Worm (Caenorhabditis elegans) whole organism, L1 larva: Measurements from ENCODE around the gene air-1.

ENCODE experiments used
- C16A3.4 ChIP-seq: fragments of 150-350 bp; optimal IDR thresholded peaks from 2 replicates; lab custom pipeline; 2014; ENCODE audit warnings: missing biosample characterization, missing genetic modification characterization
- Y116A8C.19 ChIP-seq: sonication (generic microtip); optimal IDR thresholded peaks from 2 replicates; lab custom pipeline; 2016; ENCODE audit warnings: missing compliant biosample characterization, missing genetic modification characterization, borderline replicate concordance
- aly-2 ChIP-seq: fragments of 150-350 bp; optimal IDR thresholded peaks from 2 replicates; lab custom pipeline; 2014; ENCODE audit warnings: missing biosample characterization, missing genetic modification characterization
- ama-1 ChIP-seq: fragments of 150-350 bp; optimal IDR thresholded peaks from 2 replicates; lab custom pipeline; 2014
- blmp-1 ChIP-seq: fragments of 150-350 bp; optimal IDR thresholded peaks from 2 replicates; lab custom pipeline; 2014; ENCODE audit warnings: missing biosample characterization, missing genetic modification characterization
- ceh-82 ChIP-seq, 3 experiments: fragments of 150-350 bp in 1 of 3; sonication (generic microtip) in 2 of 3; optimal IDR thresholded peaks; 2 replicates each; lab custom pipeline; 2014 to 2017; ENCODE audit warnings: missing biosample characterization in 3 of 3, missing genetic modification characterization in 3 of 3
- ceh-88 ChIP-seq: fragments of 200-800 bp; sonication (Bioruptor generic); IDR thresholded peaks from 2 replicates; pipeline ENCODE4 v1.3.6; 2022; ENCODE audit warnings: missing genetic modification characterization, missing compliant biosample characterization
- ceh-90 ChIP-seq: sonication (generic microtip); optimal IDR thresholded peaks from 2 replicates; lab custom pipeline; 2016; ENCODE audit warnings: missing genetic modification characterization, missing compliant biosample characterization
- dpl-1 ChIP-seq, 3 experiments: fragments of 150-350 bp in 2 of 3; sonication (generic microtip) in 1 of 3; optimal IDR thresholded peaks; 2 replicates each; lab custom pipeline; 2014 to 2017; ENCODE audit warnings: missing biosample characterization in 3 of 3, missing genetic modification characterization in 3 of 3, missing genetic modification reagents in 3 of 3
- efl-1 ChIP-seq, 4 experiments: fragments of 150-350 bp; optimal IDR thresholded peaks in 3 of 4; peaks in 1 of 4; 1 replicate in 1 of 4; 2 replicates in 3 of 4; lab custom pipeline; 2014; ENCODE audit warnings: missing biosample characterization in 2 of 4, missing genetic modification characterization in 2 of 4, missing genetic modification reagents in 2 of 4
- efl-3 ChIP-seq: fragments of 200-800 bp; sonication (Bioruptor generic); optimal IDR thresholded peaks from 2 replicates; lab custom pipeline; 2018; ENCODE audit warnings: mild to moderate bottlenecking, missing genetic modification characterization, missing compliant biosample characterization
- egl-13 ChIP-seq: sonication (generic microtip); optimal IDR thresholded peaks from 2 replicates; lab custom pipeline; 2016; ENCODE audit warnings: missing genotype, missing genetic modification reagents, missing genetic modification characterization, missing compliant biosample characterization
- egl-27 ChIP-seq, 2 experiments: fragments of 150-350 bp in 1 of 2; sonication (generic microtip); optimal IDR thresholded peaks; 3 replicates each; lab custom pipeline; 2017 to 2018; ENCODE audit warnings: missing biosample characterization in 2 of 2, missing genetic modification characterization in 2 of 2, missing genetic modification reagents in 2 of 2
- fkh-8 ChIP-seq: sonication (generic microtip); optimal IDR thresholded peaks from 2 replicates; lab custom pipeline; 2016; ENCODE audit warnings: mild to moderate bottlenecking, missing genetic modification characterization, missing compliant biosample characterization
- fos-1 ChIP-seq: fragments of 150-350 bp; optimal IDR thresholded peaks from 2 replicates; lab custom pipeline; 2014; ENCODE audit warnings: missing biosample characterization, missing genetic modification characterization
- irx-1 ChIP-seq: sonication (generic microtip); optimal IDR thresholded peaks from 2 replicates; lab custom pipeline; 2016; ENCODE audit warnings: missing genetic modification characterization, missing compliant biosample characterization
- lin-14 ChIP-seq: fragments of 200-800 bp; sonication (Bioruptor generic); optimal IDR thresholded peaks from 2 replicates; lab custom pipeline; 2018; ENCODE audit warnings: mild to moderate bottlenecking, missing genetic modification characterization, moderate library complexity, missing compliant biosample characterization
- lin-39 ChIP-seq: fragments of 150-350 bp; optimal IDR thresholded peaks from 2 replicates; lab custom pipeline; 2014; ENCODE audit warnings: missing biosample characterization, missing genetic modification reagents, missing genetic modification characterization
- lsy-2 ChIP-seq, 2 experiments: fragments of 150-350 bp; optimal IDR thresholded peaks; 2 replicates each; lab custom pipeline; 2014; ENCODE audit warnings: missing biosample characterization in 2 of 2, missing genetic modification characterization in 2 of 2
- mab-9 ChIP-seq: fragments of 200-800 bp; sonication (Bioruptor generic); IDR thresholded peaks from 2 replicates; pipeline ENCODE4 v1.3.6; 2022; ENCODE audit warnings: missing genetic modification reagents, missing genetic modification characterization, missing compliant biosample characterization
- mdl-1 ChIP-seq, 2 experiments: fragments of 150-350 bp; optimal IDR thresholded peaks; 2 replicates each; lab custom pipeline; 2014 to 2017; ENCODE audit warnings: missing biosample characterization in 2 of 2, missing genetic modification characterization in 2 of 2, inconsistent platforms in 1 of 2
- nhr-12 ChIP-seq: sonication (generic microtip); optimal IDR thresholded peaks from 2 replicates; lab custom pipeline; 2017; ENCODE audit warnings: missing biosample characterization, missing genetic modification characterization
- nhr-19 ChIP-seq: fragments of 200-800 bp; sonication (Bioruptor generic); conservative IDR thresholded peaks from 2 replicates; pipeline ENCODE4 v1.3.6; 2022; ENCODE audit warnings: missing genetic modification characterization, missing compliant biosample characterization
- nhr-20 ChIP-seq: sonication (generic microtip); optimal IDR thresholded peaks from 2 replicates; lab custom pipeline; 2016; ENCODE audit warnings: mild to moderate bottlenecking, missing genetic modification characterization, missing compliant biosample characterization
- nhr-237 ChIP-seq: fragments of 150-350 bp; optimal IDR thresholded peaks from 2 replicates; lab custom pipeline; 2014; ENCODE audit warnings: missing biosample characterization, missing genetic modification characterization
- nhr-28 ChIP-seq: fragments of 150-350 bp; optimal IDR thresholded peaks from 2 replicates; lab custom pipeline; 2014; ENCODE audit warnings: missing biosample characterization, missing genetic modification characterization
- nhr-71 ChIP-seq: sonication (generic microtip); optimal IDR thresholded peaks from 2 replicates; lab custom pipeline; 2016; ENCODE audit warnings: mild to moderate bottlenecking, missing genetic modification characterization, moderate library complexity, missing compliant biosample characterization
- nhr-76 ChIP-seq: sonication (generic microtip); optimal IDR thresholded peaks from 2 replicates; lab custom pipeline; 2017; ENCODE audit warnings: missing biosample characterization, missing genetic modification characterization
- nhr-84 ChIP-seq: sonication (generic microtip); optimal IDR thresholded peaks from 2 replicates; lab custom pipeline; 2017; ENCODE audit warnings: missing biosample characterization, missing genetic modification characterization
- nhr-90 ChIP-seq: sonication (generic microtip); optimal IDR thresholded peaks from 2 replicates; lab custom pipeline; 2016; ENCODE audit warnings: mild to moderate bottlenecking, missing genetic modification characterization, missing compliant biosample characterization; ENCODE audit not compliant: poor library complexity
- pqm-1 ChIP-seq: sonication (generic microtip); optimal IDR thresholded peaks from 3 replicates; lab custom pipeline; 2017; ENCODE audit warnings: missing biosample characterization, missing genetic modification characterization
- skn-1 ChIP-seq: fragments of 150-350 bp; optimal IDR thresholded peaks from 2 replicates; lab custom pipeline; 2014; ENCODE audit warnings: missing biosample characterization, missing genetic modification characterization
- snpc-4 ChIP-seq: fragments of 150-350 bp; optimal IDR thresholded peaks from 2 replicates; lab custom pipeline; 2014; ENCODE audit warnings: missing biosample characterization, missing genetic modification characterization
- snu-23 ChIP-seq: sonication (generic microtip); optimal IDR thresholded peaks from 2 replicates; lab custom pipeline; 2016; ENCODE audit warnings: missing genetic modification characterization, missing compliant biosample characterization
- sox-4 ChIP-seq: sonication (generic microtip); optimal IDR thresholded peaks from 2 replicates; lab custom pipeline; 2016; ENCODE audit warnings: missing genetic modification characterization, missing compliant biosample characterization
- sptf-1 ChIP-seq: fragments of 150-350 bp; optimal IDR thresholded peaks from 2 replicates; lab custom pipeline; 2014; ENCODE audit warnings: missing biosample characterization, missing genetic modification characterization
- swsn-7 ChIP-seq: sonication (generic microtip); optimal IDR thresholded peaks from 2 replicates; lab custom pipeline; 2016; ENCODE audit warnings: missing genetic modification characterization, missing compliant biosample characterization
- tbx-2 ChIP-seq: sonication (generic microtip); optimal IDR thresholded peaks from 2 replicates; lab custom pipeline; 2016; ENCODE audit warnings: missing genetic modification characterization, missing compliant biosample characterization
- tlp-1 ChIP-seq: fragments of 150-350 bp; optimal IDR thresholded peaks from 2 replicates; lab custom pipeline; 2014; ENCODE audit warnings: missing biosample characterization, missing genetic modification characterization
- unc-30 ChIP-seq: sonication (generic microtip); optimal IDR thresholded peaks from 2 replicates; lab custom pipeline; 2017; ENCODE audit warnings: missing biosample characterization, missing genetic modification characterization
- unc-62 ChIP-seq: fragments of 150-350 bp; optimal IDR thresholded peaks from 2 replicates; lab custom pipeline; 2014; ENCODE audit warnings: missing biosample characterization, missing genetic modification reagents, missing genetic modification characterization
- xbp-1 ChIP-seq: sonication (generic microtip); optimal IDR thresholded peaks from 2 replicates; lab custom pipeline; 2016; ENCODE audit warnings: missing genetic modification characterization, missing compliant biosample characterization

The air-1 gene

DNA sequence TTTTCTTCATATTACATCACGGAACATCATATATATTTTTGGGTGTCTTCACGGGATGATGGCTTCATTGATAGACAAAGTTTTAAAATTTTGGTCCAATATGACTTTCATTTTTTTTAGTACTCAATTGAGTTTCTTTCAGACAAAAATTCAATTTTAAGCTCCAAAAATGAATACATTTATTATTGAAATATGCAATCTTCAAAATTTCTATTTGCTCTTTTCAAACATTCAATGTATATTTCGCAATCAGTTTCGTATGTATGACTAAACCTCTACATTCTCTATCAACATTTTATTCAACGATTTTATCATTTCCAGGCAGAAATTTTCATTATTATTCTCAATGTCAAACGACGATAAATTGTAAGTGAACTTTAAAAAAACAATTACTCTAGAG is 37.9 kb upstream of the air-1 start, which contains the start of gene srp-8:
Gene srp-8, plus strand, starts transcription at position 301 of the 400 bp plus-strand sequence.
- no peak for TF ChIP-seq skn-1
- no peak for TF ChIP-seq nhr-19 (GFP tag; lab: Robert Waterston, UW)
- no peak for TF ChIP-seq mab-9
- no peak for TF ChIP-seq lsy-2 (tag; optimal IDR thresholded peaks at IDR 0.05; lab: Kevin White, UChicago)
- TF ChIP-seq nhr-76 (tag; lab: Kevin White, UChicago) = no peak
- no peak for TF ChIP-seq aly-2 (tag; lab: Kevin White, UChicago)

DNA sequence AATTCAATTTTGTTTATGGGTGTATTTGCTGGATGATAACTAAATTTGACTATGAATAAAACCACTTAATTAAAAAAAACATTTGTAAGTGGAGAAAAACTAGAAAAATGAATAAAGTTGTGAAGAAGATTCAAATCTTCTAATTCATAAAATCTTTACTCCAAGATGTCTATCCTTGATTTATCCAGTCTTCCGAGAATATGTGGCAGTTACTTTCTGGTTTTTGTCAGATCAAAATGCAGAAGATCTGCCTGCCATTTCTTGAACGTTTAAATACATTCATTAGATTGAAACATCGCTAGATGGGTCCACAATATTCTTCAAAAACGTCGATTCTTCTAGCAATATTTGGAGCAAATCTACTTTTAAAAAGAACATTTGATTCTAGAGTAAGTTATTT is 35.6 kb upstream of the air-1 start, which contains the start of gene F20D6.2:
Gene F20D6.2, plus strand, starts transcription at position 301 of the 400 bp plus-strand sequence.
- no peak for TF ChIP-seq tbx-2 (tag; lab: Kevin White, UChicago)
- TF ChIP-seq nhr-71 (tag; lab: Kevin White, UChicago) = no peak
- no peak for TF ChIP-seq unc-62 (GFP tag; lab: Kevin White, UChicago)
- TF ChIP-seq efl-1 (optimal IDR thresholded peaks at IDR 0.05; lab: Kevin White, UChicago) = no peak
- no peak for TF ChIP-seq efl-1 (GFP tag; optimal IDR thresholded peaks at IDR 0.05 in 1 of 2; lab: Kevin White, UChicago)
- no peak for TF ChIP-seq Y116A8C.19 (tag; lab: Kevin White, UChicago)
- no peak for TF ChIP-seq nhr-12 (tag; lab: Kevin White, UChicago)
- no peak for TF ChIP-seq lin-39 (tag; lab: Kevin White, UChicago)
- TF ChIP-seq egl-27 (tag; optimal IDR thresholded peaks at IDR 0.05; lab: Kevin White, UChicago) = no peak
- no peak for TF ChIP-seq nhr-237 (tag; lab: Kevin White, UChicago)
- TF ChIP-seq C16A3.4 (tag; lab: Kevin White, UChicago) = no peak
- TF ChIP-seq ceh-82 (tag; optimal IDR thresholded peaks at IDR 0.05; lab: Kevin White, UChicago) = no peak
- TF ChIP-seq irx-1 = no peak
- TF ChIP-seq lin-14 (GFP tag; lab: Kevin White, UChicago) = no peak

DNA sequence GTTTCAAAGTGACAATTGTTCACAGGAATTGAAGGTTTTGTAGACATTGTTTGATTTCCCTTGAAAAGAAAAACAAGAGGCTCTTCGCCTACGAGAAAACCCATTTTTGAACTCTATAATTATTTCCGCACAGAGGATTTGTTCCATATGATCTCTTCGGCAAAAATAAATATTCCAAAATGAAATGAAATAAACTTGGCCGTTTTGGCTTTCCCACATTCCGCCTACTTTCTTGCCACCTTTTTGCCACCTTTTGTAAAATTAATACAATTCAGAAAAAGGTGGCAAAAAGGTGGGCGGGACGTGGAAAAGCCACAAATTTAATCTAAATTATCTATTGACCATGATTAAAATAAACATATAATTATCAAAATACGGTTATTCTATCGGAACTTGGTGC is 32.9 kb upstream of the air-1 start, which contains the start of gene F20D6.15:
Gene F20D6.15, minus strand, starts transcription at position 47 of the 400 bp plus-strand sequence.
- no peak for TF ChIP-seq nhr-28 (tag; lab: Kevin White, UChicago)
- no peak for TF ChIP-seq egl-13
- no peak for TF ChIP-seq blmp-1 (tag; lab: Kevin White, UChicago)
- no peak for TF ChIP-seq mdl-1 (tag; optimal IDR thresholded peaks at IDR 0.05; lab: Kevin White, UChicago)
- no peak for TF ChIP-seq lsy-2 (tag; optimal IDR thresholded peaks at IDR 0.05; lab: Kevin White, UChicago)
- no peak for TF ChIP-seq Y116A8C.19 (tag; lab: Kevin White, UChicago)

DNA sequence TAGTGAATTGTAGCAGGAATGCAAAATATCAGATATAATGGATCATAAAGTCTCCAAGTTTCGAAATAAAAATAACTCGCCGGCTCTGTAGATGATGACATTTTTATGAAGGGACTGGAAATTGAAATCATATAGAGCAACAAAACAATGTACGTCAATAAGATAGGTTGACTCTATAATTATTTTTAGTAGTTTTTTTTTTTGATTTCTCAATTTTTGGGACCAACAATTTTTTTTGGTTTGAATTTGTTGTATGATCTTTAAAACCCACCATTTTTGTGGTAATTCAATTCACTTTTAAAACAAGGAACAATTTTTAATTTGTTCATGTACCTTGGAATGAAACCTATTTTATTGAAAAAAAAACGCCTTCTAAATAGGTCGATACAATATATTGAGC is 31.3 kb upstream of the air-1 start, which contains the start of gene F20D6.12:
Gene F20D6.12, minus strand, starts transcription at position 101 of the 400 bp plus-strand sequence.
- TF ChIP-seq nhr-90 (no peak), lsy-2 (tag; optimal IDR thresholded peaks at IDR 0.05; lab: Kevin White, UChicago) (no peak), swsn-7 (tag; lab: Kevin White, UChicago) (no peak), dpl-1 (GFP tag; optimal IDR thresholded peaks at IDR 0.05; lab: Kevin White, UChicago) (no peak), nhr-19 (GFP tag; lab: Robert Waterston, UW) (no peak), efl-1 (optimal IDR thresholded peaks at IDR 0.05; lab: Kevin White, UChicago) (no peak), efl-1 (GFP tag; optimal IDR thresholded peaks at IDR 0.05 in 1 of 2; lab: Kevin White, UChicago) (no peak), unc-30 (tag; lab: Kevin White, UChicago) (no peak), ama-1 (no peak), Y116A8C.19 (tag; lab: Kevin White, UChicago) (no peak), tlp-1 (tag; lab: Kevin White, UChicago) (no peak), lin-14 (GFP tag; lab: Kevin White, UChicago) (no peak), pqm-1 (tag; lab: Kevin White, UChicago) (no peak), snu-23 (GFP tag; lab: Kevin White, UChicago) (no peak), ceh-90 (tag; lab: Kevin White, UChicago) (no peak), ceh-82 (tag; optimal IDR thresholded peaks at IDR 0.05; lab: Kevin White, UChicago) (no peak)

DNA sequence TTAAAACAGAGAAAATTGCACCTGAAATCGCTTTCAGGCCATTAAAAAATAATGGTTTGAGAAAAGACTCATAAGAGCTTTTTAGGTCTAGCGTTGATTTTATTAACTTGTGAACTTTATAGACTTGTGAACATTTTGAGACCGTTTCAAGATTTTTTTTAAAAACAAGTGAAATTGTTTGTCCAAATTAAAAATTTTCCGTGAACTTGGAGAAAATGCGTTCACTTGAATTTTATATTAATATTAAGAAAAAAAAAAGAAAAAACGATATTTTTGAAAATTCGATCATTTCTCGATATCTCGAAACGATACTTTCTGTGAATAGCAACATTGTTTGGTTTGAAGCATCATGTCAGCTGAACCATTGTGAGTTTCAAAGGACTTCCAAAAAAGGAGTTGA is 30.9 kb upstream of the air-1 start, which contains the start of gene F20D6.1:
Gene F20D6.1, plus strand, starts transcription at position 301 of the 400 bp plus-strand sequence.
- TF ChIP-seq fkh-8 (no peak), sox-4 (tag; lab: Kevin White, UChicago) (no peak), efl-3 (GFP tag; lab: Kevin White, UChicago) (no peak), lin-14 (GFP tag; lab: Kevin White, UChicago) (no peak), nhr-20 (tag; lab: Kevin White, UChicago) (no peak), lsy-2 (tag; optimal IDR thresholded peaks at IDR 0.05; lab: Kevin White, UChicago) (no peak), nhr-84 (tag; lab: Kevin White, UChicago) (no peak), sptf-1 (tag; lab: Kevin White, UChicago) (no peak), mab-9 (no peak), ceh-88 (GFP tag; lab: Robert Waterston, UW) (no peak), nhr-71 (tag; lab: Kevin White, UChicago) (no peak), xbp-1 (tag; lab: Kevin White, UChicago) (no peak), snpc-4 (tag; lab: Kevin White, UChicago) (no peak), tlp-1 (tag; lab: Kevin White, UChicago) (no peak), ceh-90 (tag; lab: Kevin White, UChicago) (no peak), fos-1 (tag; lab: Kevin White, UChicago) (no peak)
